Fruit fly (Drosophila melanogaster) whole organism, wandering third instar larva: ENCODE measurements around the gene CG5390.
A peak's percentile ranks its signal among the peaks of the same experiment; 100 is the strongest.

ENCODE experiments used
- Abd-B ChIP-seq: fragments of >200 bp; optimal IDR thresholded peaks from 2 replicates; lab custom pipeline; 2017; ENCODE audit warnings: missing biosample characterization, missing genetic modification characterization
- CG32264 ChIP-seq: fragments of 200-800 bp; sonication (Bioruptor generic); optimal IDR thresholded peaks from 2 replicates; lab custom pipeline; 2016; ENCODE audit warnings: missing biosample characterization, missing genetic modification characterization
- CG9705 ChIP-seq: fragments of 200-800 bp; sonication (Bioruptor generic); optimal IDR thresholded peaks from 2 replicates; lab custom pipeline; 2018; ENCODE audit warnings: missing biosample characterization, mild to moderate bottlenecking, missing genetic modification characterization
- CrebA ChIP-seq: fragments of 200-800 bp; sonication (Bioruptor generic); optimal IDR thresholded peaks from 2 replicates; lab custom pipeline; 2016; ENCODE audit warnings: missing biosample characterization, mild to moderate bottlenecking, missing genetic modification characterization, borderline replicate concordance
- Dfd ChIP-seq: fragments of >200 bp; optimal IDR thresholded peaks from 2 replicates; lab custom pipeline; 2017; ENCODE audit warnings: missing biosample characterization, missing genetic modification characterization
- Dif ChIP-seq: fragments of 200-275, 200-300 bp; sonication (Bioruptor generic); optimal IDR thresholded peaks from 2 replicates; lab custom pipeline; 2018; ENCODE audit warnings: missing biosample characterization, missing genetic modification characterization; ENCODE audit not compliant: partially characterized antibody
- GATAd ChIP-seq: sonication (Bioruptor generic); optimal IDR thresholded peaks from 2 replicates; lab custom pipeline; 2016; ENCODE audit warnings: missing biosample characterization, missing genetic modification characterization
- HLH106 ChIP-seq: fragments of 200-800 bp; optimal IDR thresholded peaks from 3 replicates; lab custom pipeline; 2019; ENCODE audit warnings: missing biosample characterization, mild to moderate bottlenecking, missing genetic modification characterization, moderate library complexity
- Hnf4 ChIP-seq: fragments of 200-800 bp; sonication (Bioruptor generic); optimal IDR thresholded peaks from 2 replicates; lab custom pipeline; 2016; ENCODE audit warnings: missing biosample characterization, mild to moderate bottlenecking, missing genetic modification characterization
- Hr83 ChIP-seq: fragments of 200-300 bp; sonication (Bioruptor generic); optimal IDR thresholded peaks from 2 replicates; lab custom pipeline; 2016; ENCODE audit warnings: missing biosample characterization, mild to moderate bottlenecking, missing genetic modification characterization, moderate library complexity; ENCODE audit not compliant: poor library complexity, severe bottlenecking
- Jra ChIP-seq: sonication (Bioruptor generic); optimal IDR thresholded peaks from 2 replicates; lab custom pipeline; 2016; ENCODE audit warnings: missing biosample characterization, missing genetic modification characterization
- Mio ChIP-seq: sonication (Bioruptor generic); optimal IDR thresholded peaks from 2 replicates; lab custom pipeline; 2016; ENCODE audit warnings: missing biosample characterization, missing genetic modification characterization
- Myc ChIP-seq: fragments of >200 bp; optimal IDR thresholded peaks from 2 replicates; lab custom pipeline; 2017
- N ChIP-seq: fragments of >200 bp; optimal IDR thresholded peaks from 2 replicates; lab custom pipeline; 2018; ENCODE audit warnings: missing biosample characterization, missing external identifiers, missing genetic modification characterization
- OdsH ChIP-seq: fragments of 200-800 bp; sonication (Bioruptor generic); optimal IDR thresholded peaks from 2 replicates; lab custom pipeline; 2016; ENCODE audit warnings: missing biosample characterization, mild to moderate bottlenecking, missing genetic modification characterization
- Sp1 ChIP-seq: fragments of 200-800 bp; sonication (Bioruptor generic); optimal IDR thresholded peaks from 3 replicates; lab custom pipeline; 2019; ENCODE audit warnings: missing biosample characterization, mild to moderate bottlenecking, missing genetic modification characterization, moderate library complexity
- Vsx2 ChIP-seq: fragments of 200-300, 225-300 bp; sonication (Bioruptor generic); optimal IDR thresholded peaks from 2 replicates; lab custom pipeline; 2018; ENCODE audit warnings: missing biosample characterization, missing genetic modification characterization; ENCODE audit not compliant: partially characterized antibody
- br ChIP-seq: fragments of 200-800 bp; sonication (Bioruptor generic); optimal IDR thresholded peaks from 2 replicates; lab custom pipeline; 2016; ENCODE audit warnings: missing biosample characterization, missing genetic modification characterization
- brk ChIP-seq: fragments of 200-800 bp; sonication (Bioruptor generic); optimal IDR thresholded peaks from 2 replicates; lab custom pipeline; 2016; ENCODE audit warnings: missing biosample characterization, mild to moderate bottlenecking, missing genetic modification characterization
- dl ChIP-seq, 2 experiments: fragments of 175-275, 200-275 bp in 1 of 2; fragments of 200-275 bp in 1 of 2; sonication (Bioruptor generic); optimal IDR thresholded peaks; lab custom pipeline; 2018; ENCODE audit warnings: mild to moderate bottlenecking in 2 of 2, missing biosample characterization in 2 of 2, missing genetic modification characterization in 2 of 2, moderate library complexity in 2 of 2; ENCODE audit not compliant: partially characterized antibody in 2 of 2, insufficient read depth in 1 of 2
- foxo ChIP-seq, 2 experiments: fragments of 200-800 bp; sonication (Bioruptor generic); optimal IDR thresholded peaks; 2 replicates in 1 of 2; 3 replicates in 1 of 2; lab custom pipeline; 2016 to 2017; ENCODE audit warnings: missing biosample characterization in 2 of 2, missing genetic modification characterization in 2 of 2
- fru ChIP-seq: fragments of 200-800 bp; sonication (Bioruptor generic); optimal IDR thresholded peaks from 3 replicates; lab custom pipeline; 2016; ENCODE audit warnings: missing biosample characterization, mild to moderate bottlenecking, missing genetic modification characterization
- h ChIP-seq: fragments of 200-800 bp; sonication (Bioruptor generic); optimal IDR thresholded peaks from 3 replicates; lab custom pipeline; 2016; ENCODE audit warnings: missing biosample characterization, mild to moderate bottlenecking, missing genetic modification characterization
- lola ChIP-seq: fragments of >200 bp; optimal IDR thresholded peaks from 2 replicates; lab custom pipeline; 2017; ENCODE audit warnings: missing biosample characterization, missing genetic modification characterization
- pan ChIP-seq: fragments of >200 bp; optimal IDR thresholded peaks from 2 replicates; lab custom pipeline; 2017
- psq ChIP-seq: fragments of 200-800 bp; sonication (Bioruptor generic); optimal IDR thresholded peaks from 3 replicates; lab custom pipeline; 2017; ENCODE audit warnings: missing biosample characterization, mild to moderate bottlenecking, missing genetic modification characterization, moderate library complexity
- sage ChIP-seq: fragments of 200-800 bp; sonication (Bioruptor generic); optimal IDR thresholded peaks from 2 replicates; lab custom pipeline; 2016; ENCODE audit warnings: missing biosample characterization, mild to moderate bottlenecking, missing genetic modification characterization
- sv ChIP-seq: fragments of 200-800 bp; sonication (Bioruptor generic); optimal IDR thresholded peaks from 3 replicates; lab custom pipeline; 2016; ENCODE audit warnings: missing biosample characterization, missing genetic modification characterization
- tai ChIP-seq: sonication (Bioruptor generic); optimal IDR thresholded peaks from 2 replicates; lab custom pipeline; 2016; ENCODE audit warnings: missing biosample characterization, missing genetic modification characterization
- woc ChIP-seq: sonication (Bioruptor generic); optimal IDR thresholded peaks from 2 replicates; lab custom pipeline; 2016; ENCODE audit warnings: missing biosample characterization, mild to moderate bottlenecking, missing genetic modification characterization

CG5390 gene

DNA sequence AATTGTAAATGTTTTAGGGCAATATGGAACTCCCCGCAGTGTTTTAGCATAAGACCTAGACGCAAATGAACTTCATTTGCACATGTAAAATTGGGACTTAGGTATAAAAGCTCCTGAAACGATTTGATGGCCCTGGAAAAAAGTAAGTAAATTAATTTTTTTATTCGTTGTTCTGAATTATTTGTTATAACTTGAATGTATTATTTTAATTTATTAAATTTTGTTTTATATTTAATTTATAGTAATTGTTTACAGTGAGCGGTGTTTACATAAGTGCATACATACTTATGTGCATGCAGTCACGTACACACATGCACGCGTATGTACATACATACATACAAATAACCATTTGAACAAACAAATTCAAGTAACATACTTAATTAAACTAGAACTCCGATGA lies 30.0 kb downstream of the CG5390 start:
- peak; percentile 18 for TF ChIP-seq psq (GFP tag; lab: Kevin White, UChicago)
- no peak for TF ChIP-seq CG9705
- no peak for TF ChIP-seq Sp1 (GFP tag; lab: Kevin White, UChicago)
- TF ChIP-seq lola (GFP tag; lab: Kevin White, UChicago): no peak

DNA sequence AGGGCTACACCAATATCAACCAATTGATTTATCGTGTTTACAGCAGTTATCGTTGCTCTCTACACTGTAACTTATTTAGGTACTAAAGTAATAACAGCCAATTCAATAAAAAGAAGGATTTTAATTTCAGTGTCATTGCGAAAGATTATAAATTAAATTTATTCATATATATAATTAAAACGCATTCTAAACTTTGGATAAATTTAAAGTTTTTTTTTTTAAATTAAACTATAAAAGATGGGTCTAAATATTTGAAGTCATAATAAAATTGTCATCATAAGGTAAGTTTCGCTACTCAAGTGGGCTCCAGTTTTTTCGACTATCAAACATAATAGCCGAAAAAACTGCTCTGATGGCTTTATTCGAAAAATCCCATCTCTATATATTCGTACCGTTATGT lies 34.2 kb downstream of the CG5390 start, which contains the start of gene trk:
Gene trk, minus strand, starts transcription at position 101 of the 400 bp plus-strand sequence.
- TF ChIP-seq N (GFP tag; lab: Kevin White, UChicago) (no peak), lola (GFP tag; lab: Kevin White, UChicago) (no peak), CrebA (GFP tag; lab: Kevin White, UChicago) (no peak), tai (GFP tag; lab: Kevin White, UChicago) (no peak), br (GFP tag; lab: Kevin White, UChicago) (no peak), Mio (no peak), fru (GFP tag; lab: Kevin White, UChicago) (no peak), Vsx2 (no peak), Hr83 (GFP tag; lab: Kevin White, UChicago) (no peak), pan (lab: Kevin White, UChicago) (no peak), psq (GFP tag; lab: Kevin White, UChicago) (no peak)

DNA sequence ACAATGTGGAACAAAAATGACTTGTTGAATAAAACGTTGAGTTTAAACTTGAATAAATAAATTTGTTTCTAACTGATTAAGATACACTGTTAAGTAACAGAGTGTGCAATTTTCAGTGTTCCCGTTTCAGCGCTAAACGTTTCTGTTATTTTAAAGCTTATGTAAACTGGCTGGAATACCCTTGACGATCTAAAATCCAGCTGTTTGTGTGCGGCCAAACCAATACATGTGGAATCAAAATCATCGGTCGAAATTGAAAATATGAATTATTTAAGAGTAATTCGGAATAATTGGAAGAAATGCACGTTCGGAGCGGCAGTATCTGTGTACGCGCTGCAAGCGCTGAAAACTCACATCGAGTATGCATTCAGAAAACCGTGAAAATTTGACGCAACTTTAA lies 36.5 kb downstream of the CG5390 start, which contains the start of gene Mulk:
Gene Mulk, plus strand, starts transcription at position 198 of the 400 bp plus-strand sequence.
- TF ChIP-seq foxo (GFP tag; optimal IDR thresholded peaks at IDR 0.05; lab: Kevin White, UChicago) (peak in 1 of 2 experiments; percentile 50), sage (GFP tag; lab: Kevin White, UChicago) (peak; percentile 67), Hnf4 (GFP tag; lab: Kevin White, UChicago) (no peak)

DNA sequence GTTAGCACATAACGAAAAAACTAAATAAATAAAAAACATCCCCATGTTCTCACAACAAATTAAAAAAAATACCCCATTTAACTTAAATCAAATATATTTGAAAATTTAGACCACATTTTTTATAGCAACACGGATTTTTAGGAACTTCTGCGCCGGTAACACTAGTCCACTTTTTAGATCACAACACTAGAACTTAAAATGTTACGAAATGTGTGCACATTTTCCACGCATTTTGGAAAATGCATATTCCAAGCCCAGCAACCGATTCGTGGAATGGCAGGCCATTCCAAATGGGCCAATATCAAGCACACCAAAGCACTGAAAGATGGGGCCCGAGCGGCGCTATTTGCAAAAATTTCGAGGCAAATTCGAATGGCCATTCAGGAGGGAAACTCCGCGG lies 37.7 kb downstream of the CG5390 start, which contains the start of gene CG4957:
Gene CG4957, plus strand, starts transcription at position 185 of the 400 bp plus-strand sequence.
- TF ChIP-seq dl (GFP tag; optimal IDR thresholded peaks at IDR 0.05; lab: Kevin White, UChicago; ENCODE audit: insufficient read depth in 1 of 2, partially characterized antibody in 2 of 2): no peak
- no peak for TF ChIP-seq Abd-B
- no peak for TF ChIP-seq Jra (GFP tag; lab: Kevin White, UChicago)
- TF ChIP-seq HLH106 (tag; lab: Kevin White, UChicago): no peak
- peak; percentile 26 for TF ChIP-seq Myc (lab: Kevin White, UChicago)
- TF ChIP-seq h (GFP tag; lab: Kevin White, UChicago): no peak
- no peak for TF ChIP-seq brk (GFP tag; lab: Kevin White, UChicago)

DNA sequence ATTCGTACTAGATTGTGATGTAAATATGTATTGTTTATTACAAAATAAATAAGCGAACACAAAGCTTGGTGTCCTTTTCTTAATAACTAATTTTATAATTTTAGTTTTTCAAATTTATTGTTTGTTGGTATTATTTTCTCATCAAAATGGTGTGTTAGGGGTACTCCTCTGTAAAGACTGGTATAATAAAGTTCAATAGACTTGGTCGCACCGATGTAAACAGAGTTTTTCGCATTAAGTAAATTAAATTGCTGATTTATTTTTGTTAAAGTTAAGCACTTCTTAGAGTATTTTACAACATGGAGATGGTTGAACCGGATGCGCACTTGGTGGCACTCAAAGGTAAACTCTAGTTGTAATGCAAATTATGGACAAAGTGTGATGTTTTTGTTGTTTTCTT lies 39.9 kb downstream of the CG5390 start, which contains the start of gene CG4953:
Gene CG4953, plus strand, starts transcription at position 193 of the 400 bp plus-strand sequence.
- no peak for TF ChIP-seq Dif (GFP tag; lab: Kevin White, UChicago)
- no peak for TF ChIP-seq Dfd (GFP tag; lab: Kevin White, UChicago)
- no peak for TF ChIP-seq OdsH (GFP tag; lab: Kevin White, UChicago)
- no peak for TF ChIP-seq GATAd (GFP tag; lab: Kevin White, UChicago)
- TF ChIP-seq Vsx2: no peak
- no peak for TF ChIP-seq sv
- no peak for TF ChIP-seq Hnf4 (GFP tag; lab: Kevin White, UChicago)
- TF ChIP-seq dl (GFP tag; optimal IDR thresholded peaks at IDR 0.05; lab: Kevin White, UChicago; ENCODE audit: insufficient read depth in 1 of 2, partially characterized antibody in 2 of 2): no peak
- no peak for TF ChIP-seq woc (GFP tag; lab: Kevin White, UChicago)
- no peak for TF ChIP-seq brk (GFP tag; lab: Kevin White, UChicago)
- TF ChIP-seq HLH106 (tag; lab: Kevin White, UChicago): no peak
- no peak for TF ChIP-seq br (GFP tag; lab: Kevin White, UChicago)
- TF ChIP-seq CG32264 (GFP tag; lab: Kevin White, UChicago): no peak
- TF ChIP-seq, all 38 proteins: peak for 0

DNA sequence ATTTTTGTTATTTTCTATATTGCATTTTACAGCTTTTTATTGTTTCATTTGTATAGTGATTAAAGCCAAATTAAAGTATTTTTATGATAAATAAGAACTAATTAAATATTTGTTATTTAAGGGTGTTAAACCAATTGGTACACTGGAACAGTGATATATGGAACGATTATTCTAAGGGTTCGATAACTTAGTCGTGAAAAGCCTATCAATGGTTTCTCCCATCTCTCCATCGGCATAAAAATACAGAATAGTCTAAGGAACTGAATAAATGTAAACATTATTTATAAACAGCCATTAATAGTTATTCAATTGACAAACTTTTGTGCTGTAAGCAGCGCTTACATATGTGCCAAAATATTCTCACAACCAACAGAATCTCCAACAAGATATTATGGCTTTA lies 41.3 kb downstream of the CG5390 start, which contains the start of gene Mob3:
Gene Mob3, plus strand, starts transcription at position 208 of the 400 bp plus-strand sequence.
- TF ChIP-seq Hnf4 (GFP tag; lab: Kevin White, UChicago): peak; percentile 43
- peak; percentile 39 for TF ChIP-seq woc (GFP tag; lab: Kevin White, UChicago)
- peak; percentile 56 for TF ChIP-seq sage (GFP tag; lab: Kevin White, UChicago)
- TF ChIP-seq HLH106 (tag; lab: Kevin White, UChicago): no peak
- TF ChIP-seq, all 38 proteins: peak for 3
